Worm (Caenorhabditis elegans) whole organism, L3 larva: ENCODE measurements around the gene ogt-1.

Experiments
- R02D3.7 ChIP-seq: fragments of 150-350 bp; optimal IDR thresholded peaks from 2 replicates; lab custom pipeline; 2014; ENCODE audit warnings: missing biosample characterization, missing genetic modification characterization
- ZK546.5 ChIP-seq: sonication (generic microtip); optimal IDR thresholded peaks from 2 replicates; lab custom pipeline; 2017; ENCODE audit warnings: missing biosample characterization, missing genetic modification characterization
- aly-2 ChIP-seq: fragments of 150-350 bp; optimal IDR thresholded peaks from 2 replicates; lab custom pipeline; 2014; ENCODE audit warnings: missing biosample characterization, missing genetic modification characterization
- ama-1 ChIP-seq: fragments of 150-350 bp; optimal IDR thresholded peaks from 2 replicates; lab custom pipeline; 2018
- ceh-16 ChIP-seq: sonication (generic microtip); optimal IDR thresholded peaks from 2 replicates; lab custom pipeline; 2017; ENCODE audit warnings: missing biosample characterization, missing genetic modification characterization
- ceh-28 ChIP-seq: fragments of 150-350 bp; optimal IDR thresholded peaks from 2 replicates; lab custom pipeline; 2014; ENCODE audit warnings: missing biosample characterization, missing genetic modification reagents, missing genetic modification characterization
- ceh-82 ChIP-seq: fragments of 150-350 bp; optimal IDR thresholded peaks from 2 replicates; lab custom pipeline; 2014; ENCODE audit warnings: missing biosample characterization, missing genetic modification characterization
- ceh-9 ChIP-seq: sonication (generic microtip); optimal IDR thresholded peaks from 2 replicates; lab custom pipeline; 2018; ENCODE audit warnings: missing biosample characterization, missing genetic modification characterization
- daf-12 ChIP-seq: fragments of 150-350 bp; optimal IDR thresholded peaks from 2 replicates; lab custom pipeline; 2014; ENCODE audit warnings: missing biosample characterization, missing genetic modification reagents, missing genetic modification characterization
- egl-27 ChIP-seq: sonication (generic microtip); optimal IDR thresholded peaks from 4 replicates; lab custom pipeline; 2017; ENCODE audit warnings: missing biosample characterization, missing genetic modification reagents, missing genetic modification characterization
- egl-5 ChIP-seq: fragments of 150-350 bp; optimal IDR thresholded peaks from 2 replicates; lab custom pipeline; 2017; ENCODE audit warnings: missing biosample characterization, missing genetic modification reagents, missing genetic modification characterization, inconsistent platforms
- elt-1 ChIP-seq: fragments of 150-350 bp; optimal IDR thresholded peaks from 2 replicates; lab custom pipeline; 2014; ENCODE audit warnings: missing biosample characterization, missing genetic modification characterization
- elt-2 ChIP-seq: sonication (generic microtip); optimal IDR thresholded peaks from 2 replicates; lab custom pipeline; 2016; ENCODE audit warnings: missing genetic modification reagents, mild to moderate bottlenecking, missing genetic modification characterization, missing compliant biosample characterization
- elt-3 ChIP-seq, 3 experiments: fragments of 150-350 bp in 1 of 3; sonication (generic microtip) in 2 of 3; optimal IDR thresholded peaks; 2 replicates in 2 of 3; 4 replicates in 1 of 3; lab custom pipeline; 2014 to 2017; ENCODE audit warnings: missing biosample characterization in 3 of 3, missing genetic modification characterization in 3 of 3
- eor-1 ChIP-seq, 2 experiments: fragments of 150-350 bp; optimal IDR thresholded peaks; 2 replicates each; lab custom pipeline; 2014 to 2018; ENCODE audit warnings: missing biosample characterization in 2 of 2, missing genetic modification characterization in 2 of 2
- fkh-10 ChIP-seq: sonication (generic microtip); optimal IDR thresholded peaks from 2 replicates; lab custom pipeline; 2017; ENCODE audit warnings: missing biosample characterization, missing genetic modification reagents, missing genetic modification characterization
- fkh-2 ChIP-seq: fragments of 150-350 bp; optimal IDR thresholded peaks from 2 replicates; lab custom pipeline; 2014; ENCODE audit warnings: missing biosample characterization, missing genetic modification reagents, missing genetic modification characterization
- fos-1 ChIP-seq: fragments of 150-350 bp; optimal IDR thresholded peaks from 2 replicates; lab custom pipeline; 2014; ENCODE audit warnings: missing biosample characterization, missing genetic modification characterization
- hmg-11 ChIP-seq: sonication (generic microtip); optimal IDR thresholded peaks from 2 replicates; lab custom pipeline; 2016; ENCODE audit warnings: missing genetic modification characterization, missing compliant biosample characterization
- jun-1 ChIP-seq: fragments of 150-350 bp; optimal IDR thresholded peaks from 2 replicates; lab custom pipeline; 2014; ENCODE audit warnings: missing biosample characterization, missing genetic modification reagents, missing genetic modification characterization
- lin-15B ChIP-seq: fragments of 150-350 bp; optimal IDR thresholded peaks from 2 replicates; lab custom pipeline; 2014; ENCODE audit warnings: missing biosample characterization, missing genetic modification characterization
- lin-39 ChIP-seq: fragments of 150-350 bp; optimal IDR thresholded peaks from 2 replicates; lab custom pipeline; 2018; ENCODE audit warnings: missing biosample characterization, missing genetic modification reagents, missing genetic modification characterization
- lsy-12 ChIP-seq: sonication (generic microtip); optimal IDR thresholded peaks from 2 replicates; lab custom pipeline; 2016; ENCODE audit warnings: mild to moderate bottlenecking, missing genetic modification characterization, missing compliant biosample characterization
- mdl-1 ChIP-seq: fragments of 150-350 bp; optimal IDR thresholded peaks from 2 replicates; lab custom pipeline; 2014; ENCODE audit warnings: missing biosample characterization, missing genetic modification characterization
- mml-1 ChIP-seq: fragments of 150-350 bp; sonication (generic microtip); optimal IDR thresholded peaks from 3 replicates; lab custom pipeline; 2014; ENCODE audit warnings: missing biosample characterization, missing genetic modification characterization
- nfya-1 ChIP-seq: sonication (generic microtip); optimal IDR thresholded peaks from 2 replicates; lab custom pipeline; 2017; ENCODE audit warnings: missing genetic modification characterization, mild to moderate bottlenecking, missing compliant biosample characterization, antibody characterized with exemption, moderate library complexity; ENCODE audit not compliant: insufficient read depth
- nhr-11 ChIP-seq: fragments of 150-350 bp; optimal IDR thresholded peaks from 2 replicates; lab custom pipeline; 2014; ENCODE audit warnings: missing biosample characterization, missing genetic modification characterization
- nhr-12 ChIP-seq: fragments of 150-350 bp; optimal IDR thresholded peaks from 2 replicates; lab custom pipeline; 2014; ENCODE audit warnings: missing biosample characterization, missing genetic modification characterization
- nhr-23 ChIP-seq: fragments of 150-350 bp; optimal IDR thresholded peaks from 2 replicates; lab custom pipeline; 2014; ENCODE audit warnings: missing biosample characterization, missing genetic modification reagents, missing genetic modification characterization
- nhr-237 ChIP-seq: fragments of 150-350 bp; optimal IDR thresholded peaks from 2 replicates; lab custom pipeline; 2014; ENCODE audit warnings: missing biosample characterization, missing genetic modification characterization
- nhr-25 ChIP-seq: sonication (generic microtip); optimal IDR thresholded peaks from 2 replicates; lab custom pipeline; 2017; ENCODE audit warnings: missing biosample characterization, missing genetic modification characterization
- nhr-28 ChIP-seq: fragments of 150-350 bp; optimal IDR thresholded peaks from 2 replicates; lab custom pipeline; 2014; ENCODE audit warnings: missing biosample characterization, missing genetic modification characterization
- nhr-43 ChIP-seq: sonication (generic microtip); optimal IDR thresholded peaks from 2 replicates; lab custom pipeline; 2016; ENCODE audit warnings: mild to moderate bottlenecking, missing genetic modification characterization, missing compliant biosample characterization; ENCODE audit not compliant: poor library complexity, severe bottlenecking
- nhr-67 ChIP-seq: fragments of 150-350 bp; optimal IDR thresholded peaks from 2 replicates; lab custom pipeline; 2014; ENCODE audit warnings: missing biosample characterization, missing genetic modification characterization
- nhr-76 ChIP-seq: fragments of 150-350 bp; sonication (generic microtip); optimal IDR thresholded peaks from 5 replicates; lab custom pipeline; 2014; ENCODE audit warnings: missing biosample characterization, missing genetic modification characterization
- nhr-77 ChIP-seq: fragments of 150-350 bp; optimal IDR thresholded peaks from 2 replicates; lab custom pipeline; 2014; ENCODE audit warnings: missing biosample characterization, missing genetic modification characterization
- pha-4 ChIP-seq: fragments of 150-350 bp; optimal IDR thresholded peaks from 2 replicates; lab custom pipeline; 2014; ENCODE audit warnings: missing biosample characterization, missing genetic modification reagents, missing genetic modification characterization
- pqm-1 ChIP-seq: fragments of 150-350 bp; optimal IDR thresholded peaks from 2 replicates; lab custom pipeline; 2017; ENCODE audit warnings: missing biosample characterization, missing genetic modification characterization, inconsistent platforms
- sea-2 ChIP-seq: fragments of 150-350 bp; sonication (generic microtip); optimal IDR thresholded peaks from 4 replicates; lab custom pipeline; 2014; ENCODE audit warnings: missing biosample characterization, missing genetic modification reagents, missing genetic modification characterization
- skn-1 ChIP-seq: fragments of 150-350 bp; optimal IDR thresholded peaks from 2 replicates; lab custom pipeline; 2014; ENCODE audit warnings: missing biosample characterization, missing genetic modification characterization
- snpc-4 ChIP-seq: fragments of 150-350 bp; optimal IDR thresholded peaks from 2 replicates; lab custom pipeline; 2014; ENCODE audit warnings: missing biosample characterization, missing genetic modification characterization
- tbx-2 ChIP-seq: sonication (generic microtip); optimal IDR thresholded peaks from 2 replicates; lab custom pipeline; 2016; ENCODE audit warnings: mild to moderate bottlenecking, missing genetic modification characterization, missing compliant biosample characterization
- unc-39 ChIP-seq: sonication (generic microtip); optimal IDR thresholded peaks from 4 replicates; lab custom pipeline; 2017; ENCODE audit warnings: missing biosample characterization, missing genetic modification characterization
- unc-62 ChIP-seq: fragments of 150-350 bp; sonication (generic microtip); optimal IDR thresholded peaks from 4 replicates; lab custom pipeline; 2014; ENCODE audit warnings: missing biosample characterization, missing genetic modification reagents, missing genetic modification characterization
- zag-1 ChIP-seq: fragments of 150-350 bp; optimal IDR thresholded peaks from 2 replicates; lab custom pipeline; 2014; ENCODE audit warnings: missing biosample characterization, missing genetic modification characterization
- ztf-11 ChIP-seq: fragments of 150-350 bp; optimal IDR thresholded peaks from 2 replicates; lab custom pipeline; 2014; ENCODE audit warnings: missing biosample characterization, missing genetic modification characterization
- ztf-4 ChIP-seq: fragments of 150-350 bp; optimal IDR thresholded peaks from 2 replicates; lab custom pipeline; 2014; ENCODE audit warnings: missing biosample characterization, missing genetic modification characterization

ogt-1 gene

DNA sequence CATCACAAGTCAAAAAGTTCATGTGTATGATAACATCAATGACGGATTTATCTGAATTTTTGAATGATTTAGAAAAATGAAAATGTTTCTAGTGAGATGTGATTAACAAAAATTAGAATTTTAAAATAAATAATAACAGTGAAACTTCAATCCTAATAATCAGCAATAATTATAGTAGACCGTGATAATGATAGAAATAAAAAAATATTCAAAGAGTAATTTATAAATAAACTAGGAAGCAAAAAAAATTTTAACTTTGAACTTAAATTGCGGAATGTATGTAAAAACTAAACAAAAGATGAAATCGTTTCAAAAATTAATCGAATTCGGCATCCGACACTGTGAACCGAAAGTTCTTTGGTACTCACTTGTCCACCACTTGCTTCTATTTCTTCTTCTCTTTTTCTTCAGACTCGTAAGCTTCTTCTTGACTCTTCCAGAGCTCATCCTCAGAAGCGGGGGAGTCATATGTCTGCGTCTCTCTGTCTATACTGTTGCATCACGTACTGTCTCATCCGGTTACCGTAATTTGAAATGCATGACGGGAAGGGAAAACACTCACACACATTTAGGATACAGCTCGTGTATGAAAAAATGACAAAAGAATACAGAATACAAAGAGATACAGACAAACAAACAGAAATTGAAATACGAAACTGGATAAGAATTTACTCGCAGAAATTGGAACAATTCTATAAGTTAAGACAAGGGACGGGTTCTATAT lies 39.5 kb upstream of the ogt-1 start, which contains the start of gene mec-14:
Gene mec-14, minus strand, starts transcription at position 51 of the 724 bp plus-strand sequence.
- TF ChIP-seq fkh-10 (GFP tag; lab: Kevin White, UChicago) (no peak), eor-1 (tag; optimal IDR thresholded peaks at IDR 0.05; lab: Kevin White, UChicago) (no peak), ceh-16 (tag; lab: Kevin White, UChicago) (no peak)
- TF ChIP-seq, all 47 proteins: peak for 0

- TF ChIP-seq nhr-43, result peak; percentile 48
- no peak for TF ChIP-seq hmg-11 (tag; lab: Kevin White, UChicago)
- no peak for TF ChIP-seq aly-2
- no peak for TF ChIP-seq sea-2
- TF ChIP-seq pqm-1, result peak; percentile 49
- TF ChIP-seq nhr-237 (tag; lab: Kevin White, UChicago), result no peak
- no peak for TF ChIP-seq nhr-76 (tag; lab: Kevin White, UChicago)
- no peak for TF ChIP-seq mml-1
- TF ChIP-seq unc-39 (tag; lab: Kevin White, UChicago), result no peak
- TF ChIP-seq ceh-82, result peak; percentile 26
- TF ChIP-seq nhr-25 (tag; lab: Kevin White, UChicago), result peak; percentile 82
- TF ChIP-seq lin-15B (tag; lab: Kevin White, UChicago), result peak; percentile 94
- peak; percentile 77 for TF ChIP-seq egl-5 (tag; lab: Kevin White, UChicago)
- no peak for TF ChIP-seq ceh-28 (tag; lab: Kevin White, UChicago)
- TF ChIP-seq snpc-4 (tag; lab: Kevin White, UChicago), result peak; percentile 54
- peak; percentile 93 for TF ChIP-seq pha-4
- no peak for TF ChIP-seq fos-1 (tag; lab: Kevin White, UChicago)
- no peak for TF ChIP-seq daf-12
- peak; percentile 59 for TF ChIP-seq nhr-11 (tag; lab: Kevin White, UChicago)
- no peak for TF ChIP-seq eor-1 (tag; optimal IDR thresholded peaks at IDR 0.05; lab: Kevin White, UChicago)
- TF ChIP-seq nhr-12 (tag; lab: Kevin White, UChicago), result no peak
- no peak for TF ChIP-seq nhr-67 (tag; lab: Kevin White, UChicago)
- no peak for TF ChIP-seq ztf-11 (tag; lab: Kevin White, UChicago)
- no peak for TF ChIP-seq ceh-9 (tag; lab: Kevin White, UChicago)
- TF ChIP-seq fkh-10 (GFP tag; lab: Kevin White, UChicago), result peak; percentile 58
- TF ChIP-seq mdl-1 (tag; lab: Kevin White, UChicago), result no peak
- peak; percentile 9 for TF ChIP-seq tbx-2 (tag; lab: Kevin White, UChicago)
- TF ChIP-seq ceh-16 (tag; lab: Kevin White, UChicago), result no peak
- peak; percentile 65 for TF ChIP-seq egl-27 (tag; lab: Kevin White, UChicago)
- peak; percentile 4 for TF ChIP-seq nhr-77 (tag; lab: Kevin White, UChicago)
- peak; percentile 23 for TF ChIP-seq unc-62
- TF ChIP-seq lsy-12, result no peak
- TF ChIP-seq nhr-23, result peak; percentile 93
- TF ChIP-seq R02D3.7 (tag; lab: Kevin White, UChicago), result peak; percentile 96
- TF ChIP-seq fkh-2 (tag; lab: Kevin White, UChicago), result no peak
- TF ChIP-seq zag-1, result no peak
- TF ChIP-seq elt-3 (tag; optimal IDR thresholded peaks at IDR 0.05; lab: Kevin White, UChicago), result no peak
- no peak for TF ChIP-seq ztf-4 (tag; lab: Kevin White, UChicago)
- TF ChIP-seq nfya-1 (tag; lab: Kevin White, UChicago), result peak; percentile 90
- peak; percentile 62 for TF ChIP-seq elt-2 (tag; lab: Kevin White, UChicago)
- peak; percentile 24 for TF ChIP-seq ZK546.5
- peak; percentile 23 for TF ChIP-seq jun-1 (tag; lab: Kevin White, UChicago)
- peak; percentile 44 for TF ChIP-seq ama-1
- TF ChIP-seq skn-1 (tag; lab: Kevin White, UChicago), result peak; percentile 54
- peak; percentile 92 for TF ChIP-seq lin-39
- no peak for TF ChIP-seq nhr-28
- no peak for TF ChIP-seq elt-1 (tag; lab: Kevin White, UChicago)
These were observed 36.1 kb upstream of the ogt-1 start, which contains the start of gene rps-21 for ce11 chrIII:7189581-7190128. rps-21 (minus strand) TSS chrIII:7189631.
